Worm (Caenorhabditis elegans) whole organism, L1 larva: ENCODE results near the gene fbxb-87.
A peak's percentile ranks its signal among the peaks of the same experiment; 100 is the strongest.

Experiments
- C16A3.4 ChIP-seq: fragments of 150-350 bp; optimal IDR thresholded peaks from 2 replicates; lab custom pipeline; 2014; ENCODE audit warnings: missing biosample characterization, missing genetic modification characterization
- C34B4.2 ChIP-seq: sonication (generic microtip); optimal IDR thresholded peaks from 2 replicates; lab custom pipeline; 2017; ENCODE audit warnings: mild to moderate bottlenecking, missing genetic modification characterization, missing compliant biosample characterization
- F16B12.6 ChIP-seq: fragments of 150-350 bp; optimal IDR thresholded peaks from 2 replicates; lab custom pipeline; 2014; ENCODE audit warnings: missing biosample characterization, missing genetic modification characterization
- ama-1 ChIP-seq: fragments of 150-350 bp; optimal IDR thresholded peaks from 2 replicates; lab custom pipeline; 2014
- ceh-63 ChIP-seq: fragments of 200-800 bp; sonication (Bioruptor generic); optimal IDR thresholded peaks from 2 replicates; lab custom pipeline; 2018; ENCODE audit warnings: mild to moderate bottlenecking, missing genetic modification characterization, missing compliant biosample characterization
- ceh-8 ChIP-seq: fragments of 200-800 bp; sonication (Bioruptor generic); optimal IDR thresholded peaks from 2 replicates; lab custom pipeline; 2018; ENCODE audit warnings: mild to moderate bottlenecking, missing genetic modification characterization, moderate library complexity, missing compliant biosample characterization
- ceh-82 ChIP-seq, 3 experiments: fragments of 150-350 bp in 1 of 3; sonication (generic microtip) in 2 of 3; optimal IDR thresholded peaks; 2 replicates each; lab custom pipeline; 2014 to 2017; ENCODE audit warnings: missing biosample characterization in 3 of 3, missing genetic modification characterization in 3 of 3
- ceh-90 ChIP-seq: sonication (generic microtip); optimal IDR thresholded peaks from 2 replicates; lab custom pipeline; 2016; ENCODE audit warnings: missing genetic modification characterization, missing compliant biosample characterization
- ces-1 ChIP-seq: fragments of 150-350 bp; optimal IDR thresholded peaks from 2 replicates; lab custom pipeline; 2014; ENCODE audit warnings: missing biosample characterization, missing genetic modification reagents, missing genetic modification characterization
- dpl-1 ChIP-seq, 3 experiments: fragments of 150-350 bp in 2 of 3; sonication (generic microtip) in 1 of 3; optimal IDR thresholded peaks; 2 replicates each; lab custom pipeline; 2014 to 2017; ENCODE audit warnings: missing biosample characterization in 3 of 3, missing genetic modification characterization in 3 of 3, missing genetic modification reagents in 3 of 3
- efl-1 ChIP-seq, 4 experiments: fragments of 150-350 bp; optimal IDR thresholded peaks in 3 of 4; peaks in 1 of 4; 1 replicate in 1 of 4; 2 replicates in 3 of 4; lab custom pipeline; 2014; ENCODE audit warnings: missing biosample characterization in 2 of 4, missing genetic modification characterization in 2 of 4, missing genetic modification reagents in 2 of 4
- egl-27 ChIP-seq, 2 experiments: fragments of 150-350 bp in 1 of 2; sonication (generic microtip); optimal IDR thresholded peaks; 3 replicates each; lab custom pipeline; 2017 to 2018; ENCODE audit warnings: missing biosample characterization in 2 of 2, missing genetic modification characterization in 2 of 2, missing genetic modification reagents in 2 of 2
- elt-3 ChIP-seq, 6 experiments: fragments of 150-350 bp in 1 of 6; sonication (generic microtip); optimal IDR thresholded peaks; 2 replicates each; lab custom pipeline; 2017 to 2018; ENCODE audit warnings: missing biosample characterization in 6 of 6, missing genetic modification characterization in 6 of 6, inconsistent platforms in 1 of 6
- ets-5 ChIP-seq: fragments of 200-800 bp; sonication (Bioruptor generic); IDR thresholded peaks from 2 replicates; pipeline ENCODE4 v1.3.6; 2022; ENCODE audit warnings: missing genetic modification characterization, missing compliant biosample characterization
- fkh-10 ChIP-seq: sonication (generic microtip); optimal IDR thresholded peaks from 2 replicates; lab custom pipeline; 2017; ENCODE audit warnings: missing biosample characterization, missing genetic modification reagents, missing genetic modification characterization
- fkh-4 ChIP-seq: sonication (generic microtip); optimal IDR thresholded peaks from 2 replicates; lab custom pipeline; 2016; ENCODE audit warnings: missing compliant biosample characterization, missing genetic modification characterization, borderline replicate concordance
- fkh-8 ChIP-seq: sonication (generic microtip); optimal IDR thresholded peaks from 2 replicates; lab custom pipeline; 2016; ENCODE audit warnings: mild to moderate bottlenecking, missing genetic modification characterization, missing compliant biosample characterization
- hlh-17 ChIP-seq: fragments of 200-800 bp; sonication (Bioruptor generic); optimal IDR thresholded peaks from 2 replicates; lab custom pipeline; 2018; ENCODE audit warnings: missing genetic modification characterization, mild to moderate bottlenecking, missing compliant biosample characterization, moderate library complexity, borderline replicate concordance
- jun-1 ChIP-seq: fragments of 150-350 bp; optimal IDR thresholded peaks from 2 replicates; lab custom pipeline; 2014; ENCODE audit warnings: missing biosample characterization, missing genetic modification reagents, missing genetic modification characterization
- lin-13 ChIP-seq: fragments of 150-350 bp; optimal IDR thresholded peaks from 2 replicates; lab custom pipeline; 2014; ENCODE audit warnings: missing biosample characterization, missing genetic modification reagents, missing genetic modification characterization
- lin-15B ChIP-seq: fragments of 150-350 bp; sonication (generic microtip); optimal IDR thresholded peaks from 3 replicates; lab custom pipeline; 2014; ENCODE audit warnings: missing biosample characterization, missing genetic modification characterization
- lin-35 ChIP-seq, 2 experiments: fragments of 150-350 bp; optimal IDR thresholded peaks; 2 replicates each; lab custom pipeline; 2014; ENCODE audit warnings: missing biosample characterization in 2 of 2, missing genetic modification characterization in 2 of 2, missing genetic modification reagents in 2 of 2
- lir-3 ChIP-seq: sonication (generic microtip); optimal IDR thresholded peaks from 2 replicates; lab custom pipeline; 2016; ENCODE audit warnings: mild to moderate bottlenecking, missing genetic modification characterization, moderate library complexity, missing compliant biosample characterization; ENCODE audit not compliant: poor library complexity
- mab-9 ChIP-seq: fragments of 200-800 bp; sonication (Bioruptor generic); IDR thresholded peaks from 2 replicates; pipeline ENCODE4 v1.3.6; 2022; ENCODE audit warnings: missing genetic modification reagents, missing genetic modification characterization, missing compliant biosample characterization
- mdl-1 ChIP-seq, 2 experiments: fragments of 150-350 bp; optimal IDR thresholded peaks; 2 replicates each; lab custom pipeline; 2014 to 2017; ENCODE audit warnings: missing biosample characterization in 2 of 2, missing genetic modification characterization in 2 of 2, inconsistent platforms in 1 of 2
- nhr-11 ChIP-seq: fragments of 150-350 bp; optimal IDR thresholded peaks from 2 replicates; lab custom pipeline; 2014; ENCODE audit warnings: missing biosample characterization, missing genetic modification characterization
- nhr-19 ChIP-seq: fragments of 200-800 bp; sonication (Bioruptor generic); conservative IDR thresholded peaks from 2 replicates; pipeline ENCODE4 v1.3.6; 2022; ENCODE audit warnings: missing genetic modification characterization, missing compliant biosample characterization
- nhr-20 ChIP-seq: sonication (generic microtip); optimal IDR thresholded peaks from 2 replicates; lab custom pipeline; 2016; ENCODE audit warnings: mild to moderate bottlenecking, missing genetic modification characterization, missing compliant biosample characterization
- nhr-237 ChIP-seq: fragments of 150-350 bp; optimal IDR thresholded peaks from 2 replicates; lab custom pipeline; 2014; ENCODE audit warnings: missing biosample characterization, missing genetic modification characterization
- nhr-28 ChIP-seq: fragments of 150-350 bp; optimal IDR thresholded peaks from 2 replicates; lab custom pipeline; 2014; ENCODE audit warnings: missing biosample characterization, missing genetic modification characterization
- nhr-47 ChIP-seq: sonication (generic microtip); optimal IDR thresholded peaks from 2 replicates; lab custom pipeline; 2016; ENCODE audit warnings: mild to moderate bottlenecking, missing genetic modification characterization, moderate library complexity, missing compliant biosample characterization
- nhr-71 ChIP-seq: sonication (generic microtip); optimal IDR thresholded peaks from 2 replicates; lab custom pipeline; 2016; ENCODE audit warnings: mild to moderate bottlenecking, missing genetic modification characterization, moderate library complexity, missing compliant biosample characterization
- nhr-76 ChIP-seq: sonication (generic microtip); optimal IDR thresholded peaks from 2 replicates; lab custom pipeline; 2017; ENCODE audit warnings: missing biosample characterization, missing genetic modification characterization
- nhr-84 ChIP-seq: sonication (generic microtip); optimal IDR thresholded peaks from 2 replicates; lab custom pipeline; 2017; ENCODE audit warnings: missing biosample characterization, missing genetic modification characterization
- nhr-90 ChIP-seq: sonication (generic microtip); optimal IDR thresholded peaks from 2 replicates; lab custom pipeline; 2016; ENCODE audit warnings: mild to moderate bottlenecking, missing genetic modification characterization, missing compliant biosample characterization; ENCODE audit not compliant: poor library complexity
- pag-3 ChIP-seq: sonication (generic microtip); optimal IDR thresholded peaks from 2 replicates; lab custom pipeline; 2017; ENCODE audit warnings: missing genetic modification characterization, mild to moderate bottlenecking, missing compliant biosample characterization, antibody characterized with exemption, borderline replicate concordance; ENCODE audit not compliant: insufficient read depth
- pax-3 ChIP-seq: fragments of 200-800 bp; sonication (Bioruptor generic); optimal IDR thresholded peaks from 2 replicates; lab custom pipeline; 2018; ENCODE audit warnings: mild to moderate bottlenecking, missing genetic modification characterization, moderate library complexity, missing compliant biosample characterization
- skn-1 ChIP-seq: fragments of 150-350 bp; optimal IDR thresholded peaks from 2 replicates; lab custom pipeline; 2014; ENCODE audit warnings: missing biosample characterization, missing genetic modification characterization
- snu-23 ChIP-seq: sonication (generic microtip); optimal IDR thresholded peaks from 2 replicates; lab custom pipeline; 2016; ENCODE audit warnings: missing genetic modification characterization, missing compliant biosample characterization
- tbx-2 ChIP-seq: sonication (generic microtip); optimal IDR thresholded peaks from 2 replicates; lab custom pipeline; 2016; ENCODE audit warnings: missing genetic modification characterization, missing compliant biosample characterization
- unc-30 ChIP-seq: sonication (generic microtip); optimal IDR thresholded peaks from 2 replicates; lab custom pipeline; 2017; ENCODE audit warnings: missing biosample characterization, missing genetic modification characterization
- unc-86 ChIP-seq: sonication (generic microtip); optimal IDR thresholded peaks from 2 replicates; lab custom pipeline; 2016; ENCODE audit warnings: missing genetic modification characterization, missing compliant biosample characterization
- xbp-1 ChIP-seq: sonication (generic microtip); optimal IDR thresholded peaks from 2 replicates; lab custom pipeline; 2016; ENCODE audit warnings: missing genetic modification characterization, missing compliant biosample characterization
- zag-1 ChIP-seq: fragments of 150-350 bp; optimal IDR thresholded peaks from 2 replicates; lab custom pipeline; 2014; ENCODE audit warnings: missing biosample characterization, missing genetic modification characterization
- zip-4 ChIP-seq: fragments of 200-800 bp; sonication (Bioruptor generic); optimal IDR thresholded peaks from 2 replicates; lab custom pipeline; 2018; ENCODE audit warnings: mild to moderate bottlenecking, missing genetic modification characterization, moderate library complexity, missing compliant biosample characterization
- ztf-11 ChIP-seq, 2 experiments: sonication (generic microtip); optimal IDR thresholded peaks; 2 replicates each; lab custom pipeline; 2016 to 2017; ENCODE audit warnings: missing genetic modification characterization in 2 of 2, missing biosample characterization in 1 of 2, missing compliant biosample characterization in 1 of 2

fbxb-87 gene

DNA sequence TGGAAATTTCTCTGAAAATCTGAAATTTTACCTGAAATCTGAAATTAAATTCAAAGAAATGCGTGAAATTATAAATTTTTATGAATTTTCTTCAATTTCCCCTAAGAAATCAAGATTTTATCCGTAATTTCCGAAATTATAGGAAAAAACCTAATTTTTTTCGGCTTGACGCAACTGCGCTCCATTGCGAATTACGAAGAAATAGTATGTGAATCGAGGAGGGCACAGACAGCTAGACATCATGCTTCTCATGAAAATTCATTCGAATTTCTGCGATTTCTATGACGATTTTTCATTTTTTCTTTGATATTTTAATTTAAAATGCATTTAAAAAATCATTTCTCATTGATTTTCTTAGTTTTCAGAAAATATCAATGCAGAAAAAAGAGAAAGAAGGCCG, 12.3 kb upstream of the fbxb-87 start (continued):
- TF ChIP-seq ceh-82 (tag; optimal IDR thresholded peaks at IDR 0.05; lab: Kevin White, UChicago): peak; percentile 49 to 74 (median 72)
- peak; percentile 80 to 84 for TF ChIP-seq efl-1 (optimal IDR thresholded peaks at IDR 0.05; lab: Kevin White, UChicago)
- TF ChIP-seq efl-1 (GFP tag; optimal IDR thresholded peaks at IDR 0.05 in 1 of 2; lab: Kevin White, UChicago): peak; percentile 78 to 96
- peak; percentile 79 for TF ChIP-seq xbp-1 (tag; lab: Kevin White, UChicago)
- TF ChIP-seq ceh-63: no peak
- TF ChIP-seq nhr-90: no peak
- TF ChIP-seq ceh-8: no peak
- TF ChIP-seq lin-35 (GFP tag; optimal IDR thresholded peaks at IDR 0.05; lab: Kevin White, UChicago): peak; percentile 64 to 84
- TF ChIP-seq C34B4.2 (tag; lab: Kevin White, UChicago): no peak
- no peak for TF ChIP-seq ceh-90 (tag; lab: Kevin White, UChicago)
- peak; percentile 47 for TF ChIP-seq fkh-8 (tag; lab: Kevin White, UChicago)
- TF ChIP-seq lin-15B (tag; lab: Kevin White, UChicago): peak; percentile 85
- TF ChIP-seq ama-1 (lab: Kevin White, UChicago): no peak
- peak in 1 of 2 experiments; percentile 48 for TF ChIP-seq ztf-11 (tag; optimal IDR thresholded peaks at IDR 0.05; lab: Kevin White, UChicago)
- TF ChIP-seq tbx-2 (tag; lab: Kevin White, UChicago): peak; percentile 79
- TF ChIP-seq nhr-71 (tag; lab: Kevin White, UChicago): no peak
- TF ChIP-seq pag-3 (tag; lab: Kevin White, UChicago): no peak
- peak; percentile 84 for TF ChIP-seq snu-23 (GFP tag; lab: Kevin White, UChicago)
- no peak for TF ChIP-seq fkh-4
- TF ChIP-seq ces-1: no peak
- peak in 1 of 2 experiments; percentile 52 for TF ChIP-seq mdl-1 (tag; optimal IDR thresholded peaks at IDR 0.05; lab: Kevin White, UChicago)
- TF ChIP-seq lin-13 (GFP tag; lab: Kevin White, UChicago): peak; percentile 46
- peak; percentile 84 for TF ChIP-seq nhr-47 (tag; lab: Kevin White, UChicago)
- TF ChIP-seq nhr-28 (tag; lab: Kevin White, UChicago): no peak
- TF ChIP-seq mab-9: 0 out of 2 replicates have a peak, but pooled peaks have one; percentile 25
- TF ChIP-seq zag-1 (tag; lab: Kevin White, UChicago): no peak
- peak; percentile 80 for TF ChIP-seq skn-1 (tag; lab: Kevin White, UChicago)
- TF ChIP-seq fkh-10 (GFP tag; lab: Kevin White, UChicago): no peak
- TF ChIP-seq elt-3 (tag; optimal IDR thresholded peaks at IDR 0.05; lab: Kevin White, UChicago): peak in 2 of 6 experiments; percentile 35 to 36
- TF ChIP-seq zip-4 (GFP tag; lab: Kevin White, UChicago): no peak
- TF ChIP-seq nhr-76: no peak
- TF ChIP-seq nhr-11 (tag; lab: Kevin White, UChicago): peak; percentile 58
- TF ChIP-seq unc-86 (tag; lab: Kevin White, UChicago): peak; percentile 74
- no peak for TF ChIP-seq unc-30 (tag; lab: Kevin White, UChicago)
- TF ChIP-seq nhr-84 (tag; lab: Kevin White, UChicago): no peak
- no peak for TF ChIP-seq nhr-20
- peak; percentile 35 for TF ChIP-seq jun-1 (tag; lab: Kevin White, UChicago)
- peak; percentile 17 for TF ChIP-seq nhr-237 (tag; lab: Kevin White, UChicago)
- peak; percentile 59 for TF ChIP-seq C16A3.4 (tag; lab: Kevin White, UChicago)
- peak; percentile 74 for TF ChIP-seq nhr-19
- peak; percentile 53 for TF ChIP-seq F16B12.6 (tag; lab: Kevin White, UChicago)
- no peak for TF ChIP-seq lir-3 (tag; lab: Kevin White, UChicago)
- no peak for TF ChIP-seq egl-27 (tag; optimal IDR thresholded peaks at IDR 0.05; lab: Kevin White, UChicago)
- peak; percentile 68 to 78 (median 77) for TF ChIP-seq dpl-1 (GFP tag; optimal IDR thresholded peaks at IDR 0.05; lab: Kevin White, UChicago)
- TF ChIP-seq ets-5 (GFP tag; lab: Robert Waterston, UW): no peak
- TF ChIP-seq hlh-17 (GFP tag; lab: Kevin White, UChicago): no peak
- TF ChIP-seq pax-3: no peak
- TF ChIP-seq, all 84 proteins: peak for 44
